Fruit fly (Drosophila melanogaster): Measurements from ENCODE around the gene CG34007.
A peak's percentile ranks its signal among the peaks of the same experiment; 100 is the strongest.

CG34007 gene

DNA sequence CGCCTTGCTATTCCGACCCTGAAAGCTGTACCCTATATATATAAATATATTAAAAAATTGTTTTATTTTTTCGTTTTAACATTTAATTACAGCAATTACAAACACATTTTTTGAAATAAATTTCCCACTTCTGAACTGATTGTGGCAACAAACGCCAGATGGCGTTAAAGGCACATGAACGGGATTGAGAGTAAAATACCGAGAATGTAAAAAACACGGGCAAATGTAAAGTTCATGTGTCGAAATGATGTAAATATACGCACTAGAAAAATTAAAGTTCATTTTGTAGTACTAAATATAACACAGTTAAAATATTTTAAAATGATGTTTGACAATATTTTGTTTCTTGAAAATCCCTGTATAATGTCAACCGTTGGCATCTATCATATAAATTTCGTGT lies 30.4 kb upstream of the CG34007 start (continued):
- TF ChIP-seq Bteb2 (GFP tag; optimal IDR thresholded peaks at IDR 0.05) (no peak), CG7786 (GFP tag; optimal IDR thresholded peaks at IDR 0.05) (no peak), luna (GFP tag; optimal IDR thresholded peaks at IDR 0.05) (no peak), sna (GFP tag; IDR thresholded peaks at IDR 0.05; ENCODE audit: partially characterized antibody) (no peak), Doc2 (GFP tag; IDR thresholded peaks at IDR 0.05) (no peak), CG4404 (GFP tag; IDR thresholded peaks at IDR 0.05) (no peak), Dll (GFP tag; IDR thresholded peaks at IDR 0.05; ENCODE audit: partially characterized antibody) (no peak), H15 (GFP tag; IDR thresholded peaks at IDR 0.05) (0 out of 3 replicates have a peak, but pooled peaks have one; percentile 41), vfl (GFP tag; optimal IDR thresholded peaks at IDR 0.05) (no peak), D19A (tag; optimal IDR thresholded peaks at IDR 0.05) (peak; percentile 13), jing (GFP tag; optimal IDR thresholded peaks at IDR 0.05) (no peak), cato (GFP tag; optimal IDR thresholded peaks at IDR 0.05; ENCODE audit: borderline replicate concordance) (no peak), CG13123 (GFP tag; optimal IDR thresholded peaks at IDR 0.05) (no peak), CG16813 (GFP tag; IDR thresholded peaks at IDR 0.05; ENCODE audit: partially characterized antibody) (peak; percentile 48; the same call in 2 of the 3 replicates), CG7556 (GFP tag; optimal IDR thresholded peaks at IDR 0.05) (no peak), Hey (tag; optimal IDR thresholded peaks at IDR 0.05) (no peak), wek (GFP tag; optimal IDR thresholded peaks at IDR 0.05) (no peak), CG8281 (tag; optimal IDR thresholded peaks at IDR 0.05) (no peak), Meics (GFP tag; optimal IDR thresholded peaks at IDR 0.05) (peak; percentile 44), Hr39 (optimal IDR thresholded peaks at IDR 0.05) (no peak), phol (tag; optimal IDR thresholded peaks at IDR 0.05) (peak; percentile 15), run (tag; optimal IDR thresholded peaks at IDR 0.05) (no peak), CG13775 (GFP tag; optimal IDR thresholded peaks at IDR 0.05) (no peak), CoRest (tag; optimal IDR thresholded peaks at IDR 0.05) (peak; percentile 24), CG10462 (GFP tag; optimal IDR thresholded peaks at IDR 0.05) (no peak), klu (GFP tag; IDR thresholded peaks at IDR 0.05) (no peak), ttk (GFP tag; IDR thresholded peaks at IDR 0.05) (no peak), YL-1 (GFP tag; optimal IDR thresholded peaks at IDR 0.05) (no peak), z (GFP tag; IDR thresholded peaks at IDR 0.05) (no peak), CG18262 (tag; optimal IDR thresholded peaks at IDR 0.05) (peak; percentile 28), Lpt (GFP tag; optimal IDR thresholded peaks at IDR 0.05) (peak; percentile 47), CG10979 (tag; optimal IDR thresholded peaks at IDR 0.05) (peak; percentile 63), CG3281 (GFP tag; optimal IDR thresholded peaks at IDR 0.05) (peak; percentile 8), pb (GFP tag; optimal IDR thresholded peaks at IDR 0.05) (no peak), CG17361 (GFP tag; IDR thresholded peaks at IDR 0.05) (0 out of 3 replicates have a peak, but pooled peaks have one; percentile 21), Dref (GFP tag; IDR thresholded peaks at IDR 0.05) (no peak), tll (GFP tag; optimal IDR thresholded peaks at IDR 0.05) (no peak), HLH3B (GFP tag; IDR thresholded peaks at IDR 0.05) (no peak), bigmax (GFP tag; optimal IDR thresholded peaks at IDR 0.05) (no peak), cad (GFP tag; optimal IDR thresholded peaks at IDR 0.05) (no peak), CG16863 (GFP tag; optimal IDR thresholded peaks at IDR 0.05) (no peak), CG5180 (GFP tag; optimal IDR thresholded peaks at IDR 0.05) (no peak), CHES-1-like (GFP tag; optimal IDR thresholded peaks at IDR 0.05) (no peak), Lhr (GFP tag; optimal IDR thresholded peaks at IDR 0.05) (peak; percentile 46), cg (GFP tag; optimal IDR thresholded peaks at IDR 0.05) (no peak), bcd (GFP tag; optimal IDR thresholded peaks at IDR 0.05) (peak; percentile 28), CG17568 (GFP tag; optimal IDR thresholded peaks at IDR 0.05) (peak; percentile 48), CG2712 (tag; optimal IDR thresholded peaks at IDR 0.05) (peak; percentile 42), HHEX (GFP tag; optimal IDR thresholded peaks at IDR 0.05) (peak; percentile 15), Opbp (GFP tag; IDR thresholded peaks at IDR 0.05; ENCODE audit: partially characterized antibody) (peak; percentile 12; the same call in 2 of the 3 replicates), Sox100B (GFP tag; optimal IDR thresholded peaks at IDR 0.05) (peak; percentile 10)

Data from whole organism, embryonic.